Fruit fly (Drosophila melanogaster) whole organism, adult: Measurements from ENCODE around the gene CG4829.

Experiments used
- CG11617 ChIP-seq: fragments of 200-800 bp; sonication (Bioruptor generic); optimal IDR thresholded peaks from 2 replicates; lab custom pipeline; 2017; ENCODE audit warnings: mild to moderate bottlenecking, missing biosample characterization, missing genetic modification reagents, missing genetic modification characterization
- CG12768 ChIP-seq: fragments of 200-800 bp; sonication (Bioruptor generic); optimal IDR thresholded peaks from 2 replicates; lab custom pipeline; 2017; ENCODE audit warnings: missing biosample characterization, missing genetic modification characterization, mild to moderate bottlenecking, moderate library complexity, missing genetic modification reagents
- CG14711 ChIP-seq: fragments of 200-800 bp; sonication (Bioruptor generic); optimal IDR thresholded peaks from 2 replicates; lab custom pipeline; 2018; ENCODE audit warnings: missing biosample characterization, mild to moderate bottlenecking, missing genetic modification characterization, moderate library complexity
- CG1620 ChIP-seq: fragments of 200-800 bp; sonication (Bioruptor generic); optimal IDR thresholded peaks from 2 replicates; lab custom pipeline; 2016; ENCODE audit warnings: missing biosample characterization, missing genetic modification characterization
- CG33017 ChIP-seq: fragments of 200-800 bp; sonication (Bioruptor generic); optimal IDR thresholded peaks from 2 replicates; lab custom pipeline; 2018; ENCODE audit warnings: missing biosample characterization, mild to moderate bottlenecking, missing genetic modification characterization, moderate library complexity
- CG5204 ChIP-seq: fragments of 200-800 bp; sonication (Bioruptor generic); optimal IDR thresholded peaks from 2 replicates; lab custom pipeline; 2016; ENCODE audit warnings: missing biosample characterization, missing genetic modification characterization
- CG7045 ChIP-seq: fragments of 200-800 bp; sonication (Bioruptor generic); optimal IDR thresholded peaks from 2 replicates; lab custom pipeline; 2017; ENCODE audit warnings: missing biosample characterization, mild to moderate bottlenecking, missing genetic modification characterization
- CG7101 ChIP-seq: fragments of 200-800 bp; sonication (Bioruptor generic); optimal IDR thresholded peaks from 2 replicates; lab custom pipeline; 2018; ENCODE audit warnings: missing biosample characterization, mild to moderate bottlenecking, missing genetic modification characterization, moderate library complexity
- Clk ChIP-seq: fragments of 200-800 bp; sonication (Bioruptor generic); optimal IDR thresholded peaks from 2 replicates; lab custom pipeline; 2017; ENCODE audit warnings: missing biosample characterization, missing genetic modification characterization
- Crg-1 ChIP-seq: fragments of 200-800 bp; sonication (Bioruptor generic); optimal IDR thresholded peaks from 2 replicates; lab custom pipeline; 2016; ENCODE audit warnings: missing biosample characterization, missing genetic modification characterization
- Hr96 ChIP-seq: fragments of 200-800 bp; sonication (Bioruptor generic); optimal IDR thresholded peaks from 2 replicates; lab custom pipeline; 2016; ENCODE audit warnings: missing biosample characterization, missing genetic modification characterization
- Mnt ChIP-seq: fragments of 200-800 bp; sonication (Bioruptor generic); optimal IDR thresholded peaks from 2 replicates; lab custom pipeline; 2016; ENCODE audit warnings: missing biosample characterization, mild to moderate bottlenecking, missing genetic modification characterization
- bab1 ChIP-seq: fragments of 200-800 bp; sonication (Bioruptor generic); optimal IDR thresholded peaks from 3 replicates; lab custom pipeline; 2019; ENCODE audit warnings: missing biosample characterization, mild to moderate bottlenecking, missing genetic modification characterization, moderate library complexity
- cic ChIP-seq: fragments of 200-800 bp; sonication (Bioruptor generic); optimal IDR thresholded peaks from 2 replicates; lab custom pipeline; 2017; ENCODE audit warnings: missing biosample characterization, mild to moderate bottlenecking, missing genetic modification characterization, moderate library complexity
- cnc ChIP-seq, 2 experiments: fragments of >200 bp; optimal IDR thresholded peaks; 2 replicates each; lab custom pipeline; 2017
- kay ChIP-seq: fragments of 200-800 bp; sonication (Bioruptor generic); peaks from one replicate; lab custom pipeline; 2016; ENCODE audit warnings: missing biosample characterization, missing genetic modification characterization, borderline replicate concordance
- ovo ChIP-seq: fragments of 200-800 bp; sonication (Bioruptor generic); optimal IDR thresholded peaks from 2 replicates; lab custom pipeline; 2016; ENCODE audit warnings: missing biosample characterization, missing genetic modification characterization
- pad ChIP-seq: fragments of 200-800 bp; sonication (Bioruptor generic); optimal IDR thresholded peaks from 3 replicates; lab custom pipeline; 2017; ENCODE audit warnings: missing biosample characterization, missing genetic modification characterization, mild to moderate bottlenecking, moderate library complexity, missing genetic modification reagents
- tj ChIP-seq: fragments of 200-800 bp; sonication (Bioruptor generic); optimal IDR thresholded peaks from 3 replicates; lab custom pipeline; 2017; ENCODE audit warnings: missing biosample characterization, mild to moderate bottlenecking, missing genetic modification characterization, moderate library complexity
- toe ChIP-seq: fragments of 200-800 bp; sonication (Bioruptor generic); optimal IDR thresholded peaks from 2 replicates; lab custom pipeline; 2016; ENCODE audit warnings: missing biosample characterization, missing genetic modification characterization

Gene CG4829

DNA sequence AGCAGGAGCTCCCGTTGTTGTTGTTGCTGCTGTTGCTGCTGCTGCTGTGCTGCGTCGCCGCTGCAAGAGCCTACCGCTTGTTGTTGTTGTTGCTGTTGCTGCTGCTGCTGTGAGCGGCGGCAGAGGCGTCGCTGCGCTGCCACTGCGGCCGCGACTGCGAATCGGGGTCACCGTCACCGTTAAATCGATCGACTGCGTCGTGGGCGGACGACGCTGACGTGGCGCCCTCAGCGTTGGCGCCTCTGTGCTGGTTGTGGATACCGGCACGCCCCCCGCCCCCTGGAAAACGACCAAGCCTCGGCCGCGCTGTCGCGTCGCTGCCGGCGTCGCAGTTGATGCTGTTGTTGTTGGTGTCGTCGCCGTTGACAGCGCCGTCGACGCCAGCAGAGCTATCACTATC is 38.0 kb downstream of the CG4829 start:
- TF ChIP-seq CG5204 = no peak

- TF ChIP-seq bab1 (GFP tag; lab: Kevin White, UChicago) = peak; percentile 59
- peak; percentile 6 for TF ChIP-seq CG14711 (tag; lab: Kevin White, UChicago)
- no peak for TF ChIP-seq CG7045 (GFP tag; lab: Kevin White, UChicago)
- TF ChIP-seq Hr96 = no peak
- peak; percentile 22 for TF ChIP-seq CG7101 (tag; lab: Kevin White, UChicago)
- TF ChIP-seq CG33017 (tag; lab: Kevin White, UChicago) = no peak
Measured at dm6 chrX:16854746-16855145, 43.2 kb downstream of the CG4829 start.

dm6 chrX:16859732-16860131 is 48.2 kb downstream of the CG4829 start:
- TF ChIP-seq cnc (optimal IDR thresholded peaks at IDR 0.05; lab: Kevin White, UChicago) (no peak), CG1620 (no peak), toe (GFP tag; lab: Kevin White, UChicago) (no peak), CG14711 (tag; lab: Kevin White, UChicago) (no peak), CG12768 (GFP tag; lab: Kevin White, UChicago) (no peak), CG7101 (tag; lab: Kevin White, UChicago) (no peak), bab1 (GFP tag; lab: Kevin White, UChicago) (no peak), CG7045 (GFP tag; lab: Kevin White, UChicago) (no peak), ovo (GFP tag; lab: Kevin White, UChicago) (no peak), tj (GFP tag; lab: Kevin White, UChicago) (no peak), Mnt (GFP tag; lab: Kevin White, UChicago) (no peak), CG5204 (no peak), cic (no peak), Hr96 (no peak), CG11617 (GFP tag; lab: Kevin White, UChicago) (no peak), Crg-1 (GFP tag; lab: Kevin White, UChicago) (no peak), CG33017 (tag; lab: Kevin White, UChicago) (no peak), kay (GFP tag; lab: Kevin White, UChicago) (no peak)

DNA sequence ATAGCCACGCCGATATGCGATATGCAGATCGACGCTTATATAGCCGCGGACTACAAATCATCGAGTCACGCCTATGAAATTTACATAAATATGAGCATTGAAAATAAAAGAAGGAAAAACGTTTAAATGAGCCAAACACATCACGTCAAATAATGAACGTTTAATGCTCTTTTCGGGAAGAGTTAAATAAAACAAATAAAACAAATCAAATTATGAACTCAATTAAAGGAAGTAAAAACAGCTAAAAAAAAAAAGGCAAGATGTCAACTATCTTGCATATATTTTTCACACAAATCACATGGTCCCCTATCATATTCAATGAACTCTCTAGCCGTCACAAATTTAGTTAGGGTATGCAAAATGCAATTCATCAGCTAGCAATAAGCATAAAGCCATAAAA is 56.1 kb downstream of the CG4829 start:
- TF ChIP-seq Hr96 (no peak), CG12768 (GFP tag; lab: Kevin White, UChicago) (no peak), cic (no peak), Mnt (GFP tag; lab: Kevin White, UChicago) (no peak), CG33017 (tag; lab: Kevin White, UChicago) (no peak), CG7101 (tag; lab: Kevin White, UChicago) (no peak), ovo (GFP tag; lab: Kevin White, UChicago) (no peak), tj (GFP tag; lab: Kevin White, UChicago) (no peak), Clk (GFP tag; lab: Kevin White, UChicago) (no peak), Crg-1 (GFP tag; lab: Kevin White, UChicago) (no peak), CG14711 (tag; lab: Kevin White, UChicago) (no peak), CG5204 (no peak)

- TF ChIP-seq pad (GFP tag; lab: Kevin White, UChicago) (no peak), CG12768 (GFP tag; lab: Kevin White, UChicago) (no peak), cnc (optimal IDR thresholded peaks at IDR 0.05; lab: Kevin White, UChicago) (no peak), CG1620 (no peak), ovo (GFP tag; lab: Kevin White, UChicago) (no peak), kay (GFP tag; lab: Kevin White, UChicago) (no peak), toe (GFP tag; lab: Kevin White, UChicago) (no peak), CG5204 (no peak), CG11617 (GFP tag; lab: Kevin White, UChicago) (no peak), cic (no peak), Crg-1 (GFP tag; lab: Kevin White, UChicago) (no peak), bab1 (GFP tag; lab: Kevin White, UChicago) (no peak), Mnt (GFP tag; lab: Kevin White, UChicago) (no peak), CG33017 (tag; lab: Kevin White, UChicago) (no peak), CG7101 (tag; lab: Kevin White, UChicago) (no peak), Clk (GFP tag; lab: Kevin White, UChicago) (no peak), tj (GFP tag; lab: Kevin White, UChicago) (no peak), Hr96 (no peak), CG7045 (GFP tag; lab: Kevin White, UChicago) (no peak), CG14711 (tag; lab: Kevin White, UChicago) (no peak)
Measured at dm6 chrX:16871808-16872207, 60.3 kb downstream of the CG4829 start.

dm6 chrX:16873053-16873452 is 61.6 kb downstream of the CG4829 start:
- no peak for TF ChIP-seq cnc (optimal IDR thresholded peaks at IDR 0.05; lab: Kevin White, UChicago)
- TF ChIP-seq Hr96 = no peak
- no peak for TF ChIP-seq bab1 (GFP tag; lab: Kevin White, UChicago)
- TF ChIP-seq Mnt (GFP tag; lab: Kevin White, UChicago) = no peak
- TF ChIP-seq cic = no peak
- no peak for TF ChIP-seq CG33017 (tag; lab: Kevin White, UChicago)
- TF ChIP-seq ovo (GFP tag; lab: Kevin White, UChicago) = no peak
- TF ChIP-seq tj (GFP tag; lab: Kevin White, UChicago) = no peak
- TF ChIP-seq kay (GFP tag; lab: Kevin White, UChicago) = no peak
- no peak for TF ChIP-seq CG12768 (GFP tag; lab: Kevin White, UChicago)
- no peak for TF ChIP-seq CG7101 (tag; lab: Kevin White, UChicago)
- no peak for TF ChIP-seq Crg-1 (GFP tag; lab: Kevin White, UChicago)
- TF ChIP-seq CG5204 = no peak
- no peak for TF ChIP-seq CG1620
- TF ChIP-seq CG11617 (GFP tag; lab: Kevin White, UChicago) = no peak
- no peak for TF ChIP-seq toe (GFP tag; lab: Kevin White, UChicago)
- TF ChIP-seq pad (GFP tag; lab: Kevin White, UChicago) = no peak
